Fruit fly (Drosophila melanogaster) S2 (cell line): Measurements from ENCODE around the gene Eaat1.

Experiments
- CG8478 ChIP-seq: fragments of >200 bp; optimal IDR thresholded peaks from 2 replicates; lab custom pipeline; 2018
- CTCF ChIP-seq, 2 experiments: fragments of >200 bp; optimal IDR thresholded peaks; 2 replicates each; lab custom pipeline; 2018

The Eaat1 gene

dm6 chr2L:9388924-9389765 lies 55.8 kb downstream of the Eaat1 start:
- no peak for TF ChIP-seq CTCF (optimal IDR thresholded peaks at IDR 0.05; lab: Kevin White, UChicago)
- no peak for TF ChIP-seq CG8478 (lab: Kevin White, UChicago)
